Worm (Caenorhabditis elegans): ENCODE measurements around the gene pac-1.

- TF ChIP-seq daf-8 (GFP tag; IDR thresholded peaks at IDR 0.05): no peak
- TF ChIP-seq nhr-41 (GFP tag; IDR thresholded peaks at IDR 0.05): no peak
- no peak for TF ChIP-seq hif-1 (tag; optimal IDR thresholded peaks at IDR 0.05)
These were observed 39.9 kb downstream of the pac-1 start, which contains the start of gene trp-1 for ce11 chrIII:8534647-8535181.

All from whole organism, L4 larva.